Worm (Caenorhabditis elegans) whole organism, young adult: ENCODE results near the gene C08E8.9.

Experiments used
- B0336.3 ChIP-seq: fragments of 200-800 bp; sonication (Bioruptor generic); IDR thresholded peaks from 2 replicates; pipeline ENCODE4 v1.3.6; 2022; ENCODE audit warnings: missing genetic modification characterization, missing compliant biosample characterization
- D2030.7 ChIP-seq: fragments of 200-800 bp; sonication (Bioruptor generic); IDR thresholded peaks from 2 replicates; pipeline ENCODE4 v1.3.6; 2022; ENCODE audit warnings: missing genetic modification reagents, missing genetic modification characterization, missing compliant biosample characterization
- F10E7.11 ChIP-seq: sonication (generic microtip); optimal IDR thresholded peaks from 2 replicates; lab custom pipeline; 2017; ENCODE audit warnings: mild to moderate bottlenecking, missing genetic modification characterization, moderate library complexity, missing compliant biosample characterization
- F57A8.1 ChIP-seq: fragments of 200-800 bp; sonication (Bioruptor generic); optimal IDR thresholded peaks from 2 replicates; lab custom pipeline; 2018; ENCODE audit warnings: mild to moderate bottlenecking, missing genetic modification characterization, moderate library complexity, missing compliant biosample characterization
- K11D2.4 ChIP-seq: fragments of 200-800 bp; sonication (Bioruptor generic); IDR thresholded peaks from 2 replicates; pipeline ENCODE4 v1.3.6; 2022; ENCODE audit warnings: missing genetic modification reagents, missing genetic modification characterization, missing compliant biosample characterization
- K12H6.12 ChIP-seq: fragments of 200-800 bp; sonication (Bioruptor generic); optimal IDR thresholded peaks from 2 replicates; lab custom pipeline; 2018; ENCODE audit warnings: mild to moderate bottlenecking, missing genetic modification characterization, missing compliant biosample characterization
- T07F8.4 ChIP-seq: sonication (generic microtip); optimal IDR thresholded peaks from 2 replicates; lab custom pipeline; 2016; ENCODE audit warnings: mild to moderate bottlenecking, missing genetic modification characterization, moderate library complexity, missing compliant biosample characterization
- Y67H2A.10 ChIP-seq: fragments of 200-800 bp; sonication (Bioruptor generic); conservative IDR thresholded peaks from 2 replicates; pipeline ENCODE4 v1.3.6; 2022; ENCODE audit warnings: missing genetic modification reagents, missing genetic modification characterization, missing compliant biosample characterization
- ZK185.1 ChIP-seq: sonication (generic microtip); optimal IDR thresholded peaks from 2 replicates; lab custom pipeline; 2016; ENCODE audit warnings: mild to moderate bottlenecking, missing genetic modification characterization, missing compliant biosample characterization; ENCODE audit not compliant: poor library complexity, severe bottlenecking
- akir-1 ChIP-seq: fragments of 200-800 bp; sonication (Bioruptor generic); optimal IDR thresholded peaks from 2 replicates; lab custom pipeline; 2018; ENCODE audit warnings: mild to moderate bottlenecking, missing genetic modification characterization, moderate library complexity, missing compliant biosample characterization
- aptf-2 ChIP-seq: fragments of 200-800 bp; sonication (Bioruptor generic); conservative IDR thresholded peaks from 2 replicates; pipeline ENCODE4 v1.3.6; 2022; ENCODE audit warnings: missing genetic modification reagents, missing genetic modification characterization, missing compliant biosample characterization
- athp-1 ChIP-seq: sonication (generic microtip); optimal IDR thresholded peaks from 2 replicates; lab custom pipeline; 2017; ENCODE audit warnings: mild to moderate bottlenecking, missing genetic modification characterization, missing compliant biosample characterization
- attf-3 ChIP-seq: fragments of 200-800 bp; sonication (Bioruptor generic); conservative IDR thresholded peaks from 2 replicates; pipeline ENCODE4 v1.3.6; 2022; ENCODE audit warnings: missing genetic modification reagents, missing genetic modification characterization, missing compliant biosample characterization
- attf-5 ChIP-seq: fragments of 200-800 bp; sonication (Bioruptor generic); optimal IDR thresholded peaks from 2 replicates; lab custom pipeline; 2018; ENCODE audit warnings: mild to moderate bottlenecking, missing genetic modification characterization, missing compliant biosample characterization
- bed-1 ChIP-seq: fragments of 200-800 bp; sonication (Bioruptor generic); IDR thresholded peaks from 2 replicates; pipeline ENCODE4 v1.3.6; 2022; ENCODE audit warnings: missing genetic modification reagents, missing genetic modification characterization, missing compliant biosample characterization
- ccch-3 ChIP-seq: fragments of 200-800 bp; sonication (Bioruptor generic); optimal IDR thresholded peaks from 2 replicates; lab custom pipeline; 2018; ENCODE audit warnings: mild to moderate bottlenecking, missing genetic modification characterization, missing compliant biosample characterization
- cebp-1 ChIP-seq, 2 experiments: fragments of 200-800 bp in 1 of 2; sonication (Bioruptor generic) in 1 of 2; sonication (generic microtip) in 1 of 2; IDR thresholded peaks in 1 of 2; optimal IDR thresholded peaks in 1 of 2; 2 replicates each; pipeline versions ENCODE4 v1.3.6 to Lab custom; 2017 to 2022; ENCODE audit warnings: missing compliant biosample characterization in 2 of 2, missing genetic modification characterization in 2 of 2, mild to moderate bottlenecking in 1 of 2, missing genetic modification reagents in 1 of 2, moderate library complexity in 1 of 2
- ceh-100 ChIP-seq: fragments of 200-800 bp; sonication (Bioruptor generic); IDR thresholded peaks from 2 replicates; pipeline ENCODE4 v1.3.6; 2022; ENCODE audit warnings: missing genetic modification reagents, missing genetic modification characterization, missing compliant biosample characterization
- ceh-91 ChIP-seq: fragments of 200-800 bp; sonication (Bioruptor generic); IDR thresholded peaks from 2 replicates; pipeline ENCODE4 v1.3.6; 2022; ENCODE audit warnings: missing genetic modification reagents, missing genetic modification characterization, missing compliant biosample characterization
- dpl-1 ChIP-seq: fragments of 150-350 bp; optimal IDR thresholded peaks from 2 replicates; lab custom pipeline; 2014; ENCODE audit warnings: missing biosample characterization, missing genetic modification reagents, missing genetic modification characterization
- him-1 ChIP-seq: sonication (generic microtip); optimal IDR thresholded peaks from 2 replicates; lab custom pipeline; 2016; ENCODE audit warnings: missing genotype, missing genetic modification reagents, missing genetic modification characterization, missing compliant biosample characterization
- hmg-20 ChIP-seq: fragments of 200-800 bp; sonication (Bioruptor generic); IDR thresholded peaks from 2 replicates; pipeline ENCODE4 v1.3.6; 2022; ENCODE audit warnings: missing genetic modification reagents, missing genetic modification characterization, missing compliant biosample characterization
- lin-26 ChIP-seq: fragments of 200-800 bp; sonication (Bioruptor generic); IDR thresholded peaks from 2 replicates; pipeline ENCODE4 v1.3.6; 2022; ENCODE audit warnings: missing genetic modification reagents, missing genetic modification characterization, missing compliant biosample characterization
- lir-1 ChIP-seq: fragments of 200-800 bp; sonication (Bioruptor generic); conservative IDR thresholded peaks from 2 replicates; pipeline ENCODE4 v1.3.6; 2022; ENCODE audit warnings: missing genetic modification reagents, missing genetic modification characterization, missing compliant biosample characterization
- lsl-1 ChIP-seq: fragments of 200-800 bp; sonication (Bioruptor generic); optimal IDR thresholded peaks from 2 replicates; lab custom pipeline; 2018; ENCODE audit warnings: mild to moderate bottlenecking, missing genetic modification characterization, moderate library complexity, missing compliant biosample characterization
- lsy-27 ChIP-seq: sonication (generic microtip); optimal IDR thresholded peaks from 2 replicates; lab custom pipeline; 2017; ENCODE audit warnings: missing genetic modification characterization, mild to moderate bottlenecking, missing compliant biosample characterization, antibody characterized with exemption, missing genotype, borderline replicate concordance; ENCODE audit not compliant: insufficient read depth
- madf-3 ChIP-seq: fragments of 200-800 bp; sonication (Bioruptor generic); IDR thresholded peaks from 2 replicates; pipeline ENCODE4 v1.3.6; 2022; ENCODE audit warnings: missing genetic modification reagents, missing genetic modification characterization, missing compliant biosample characterization
- mcd-1 ChIP-seq: fragments of 200-800 bp; sonication (Bioruptor generic); IDR thresholded peaks from 2 replicates; pipeline ENCODE4 v1.3.6; 2022; ENCODE audit warnings: missing genetic modification reagents, missing genetic modification characterization, missing compliant biosample characterization
- nfya-2 ChIP-seq: fragments of 200-800 bp; sonication (Bioruptor generic); IDR thresholded peaks from 2 replicates; pipeline ENCODE4 v1.3.6; 2022; ENCODE audit warnings: missing genetic modification reagents, missing genetic modification characterization, missing compliant biosample characterization
- nhr-179 ChIP-seq: sonication (generic microtip); optimal IDR thresholded peaks from 2 replicates; lab custom pipeline; 2016; ENCODE audit warnings: mild to moderate bottlenecking, missing genetic modification characterization, missing compliant biosample characterization
- nhr-80 ChIP-seq: sonication (generic microtip); optimal IDR thresholded peaks from 2 replicates; lab custom pipeline; 2016; ENCODE audit warnings: missing genetic modification characterization, missing compliant biosample characterization
- nhr-90 ChIP-seq: sonication (generic microtip); optimal IDR thresholded peaks from 2 replicates; lab custom pipeline; 2016; ENCODE audit warnings: missing genotype, mild to moderate bottlenecking, missing genetic modification characterization, missing compliant biosample characterization
- pbrm-1 ChIP-seq: fragments of 200-800 bp; sonication (Bioruptor generic); IDR thresholded peaks from 2 replicates; pipeline ENCODE4 v1.3.6; 2022; ENCODE audit warnings: missing genetic modification reagents, missing genetic modification characterization, missing compliant biosample characterization
- repo-1 ChIP-seq: sonication (generic microtip); optimal IDR thresholded peaks from 2 replicates; lab custom pipeline; 2017; ENCODE audit warnings: mild to moderate bottlenecking, missing genetic modification characterization, missing compliant biosample characterization
- snpc-1.1 ChIP-seq: sonication (generic microtip); optimal IDR thresholded peaks from 2 replicates; lab custom pipeline; 2017; ENCODE audit warnings: missing genetic modification characterization, mild to moderate bottlenecking, missing compliant biosample characterization, antibody characterized with exemption, moderate library complexity, missing genotype, missing genetic modification reagents; ENCODE audit not compliant: insufficient read depth
- snpc-3.4 ChIP-seq: sonication (generic microtip); optimal IDR thresholded peaks from 2 replicates; lab custom pipeline; 2017; ENCODE audit warnings: missing genetic modification characterization, mild to moderate bottlenecking, missing compliant biosample characterization, antibody characterized with exemption, moderate library complexity, missing genotype, missing genetic modification reagents
- tbx-9 ChIP-seq: sonication (generic microtip); optimal IDR thresholded peaks from 2 replicates; lab custom pipeline; 2016; ENCODE audit warnings: borderline replicate concordance, missing genetic modification characterization, inconsistent platforms, missing compliant biosample characterization
- unc-62 ChIP-seq: fragments of 150-350 bp; optimal IDR thresholded peaks from 2 replicates; lab custom pipeline; 2014; ENCODE audit warnings: missing biosample characterization, missing genetic modification reagents, missing genetic modification characterization
- zfh-2 ChIP-seq: fragments of 200-800 bp; sonication (Bioruptor generic); conservative IDR thresholded peaks from 2 replicates; pipeline ENCODE4 v1.3.6; 2022; ENCODE audit warnings: missing genetic modification reagents, missing genetic modification characterization, missing compliant biosample characterization
- ztf-18 ChIP-seq: sonication (generic microtip); optimal IDR thresholded peaks from 2 replicates; lab custom pipeline; 2016; ENCODE audit warnings: missing genotype, mild to moderate bottlenecking, missing genetic modification characterization, missing compliant biosample characterization
- ztf-22 ChIP-seq: fragments of 200-800 bp; sonication (Bioruptor generic); optimal IDR thresholded peaks from 2 replicates; lab custom pipeline; 2018; ENCODE audit warnings: mild to moderate bottlenecking, missing genetic modification characterization, moderate library complexity, missing compliant biosample characterization
- ztf-6 ChIP-seq: fragments of 200-800 bp; sonication (Bioruptor generic); IDR thresholded peaks from 2 replicates; pipeline ENCODE4 v1.3.6; 2022; ENCODE audit warnings: missing genetic modification reagents, missing genetic modification characterization, missing compliant biosample characterization

The C08E8.9 gene

DNA sequence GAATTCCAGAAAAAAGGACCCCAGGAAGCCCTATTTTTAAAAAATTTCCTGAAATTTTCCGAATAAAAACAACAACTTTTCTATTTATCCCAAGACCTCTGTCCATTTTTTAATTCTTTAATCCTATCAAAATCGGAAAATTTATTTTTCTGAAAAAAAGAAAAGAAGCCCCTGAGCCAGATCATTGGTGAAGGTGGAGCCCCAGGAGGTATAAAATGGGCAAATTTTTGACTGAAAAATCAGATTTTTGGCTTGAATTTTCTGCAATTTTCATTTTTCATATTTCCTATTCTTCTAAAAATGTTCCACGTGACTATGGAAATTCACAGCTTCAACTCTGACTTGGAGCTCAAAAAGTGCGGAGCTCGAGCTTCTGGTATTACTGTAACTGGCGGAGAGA is 14.2 kb downstream of the C08E8.9 start, which contains the start of gene Y51A2B.8:
Gene Y51A2B.8, plus strand, starts transcription at position 301 of the 400 bp plus-strand sequence.
- no peak for TF ChIP-seq ceh-91
- TF ChIP-seq madf-3 (GFP tag; lab: Robert Waterston, UW) = no peak
- TF ChIP-seq attf-3 (GFP tag; lab: Robert Waterston, UW) = no peak
- no peak for TF ChIP-seq repo-1 (tag; lab: Kevin White, UChicago)
- TF ChIP-seq ztf-22 (GFP tag; lab: Kevin White, UChicago) = no peak
- TF ChIP-seq ceh-100 = no peak
- no peak for TF ChIP-seq lin-26 (GFP tag; lab: Robert Waterston, UW)
- no peak for TF ChIP-seq him-1 (tag; lab: Kevin White, UChicago)
- no peak for TF ChIP-seq B0336.3 (GFP tag; lab: Robert Waterston, UW)
- no peak for TF ChIP-seq bed-1 (GFP tag; lab: Robert Waterston, UW)
- no peak for TF ChIP-seq ztf-6 (GFP tag; lab: Robert Waterston, UW)
- TF ChIP-seq snpc-3.4 (tag; lab: Kevin White, UChicago) = no peak
- no peak for TF ChIP-seq attf-5 (GFP tag; lab: Kevin White, UChicago)
- no peak for TF ChIP-seq ztf-18 (tag; lab: Kevin White, UChicago)

ce11 chrV:18382590-18382989 is 17.9 kb downstream of the C08E8.9 start, which contains the start of gene nhr-288:
TSS of gene nhr-288 (minus strand) at chrV:18382690.
- TF ChIP-seq B0336.3 (GFP tag; lab: Robert Waterston, UW) (no peak), athp-1 (tag; lab: Kevin White, UChicago) (no peak), nfya-2 (GFP tag; lab: Robert Waterston, UW) (no peak), mcd-1 (GFP tag; lab: Robert Waterston, UW) (no peak), K12H6.12 (tag; lab: Kevin White, UChicago) (no peak), F57A8.1 (GFP tag; lab: Kevin White, UChicago) (no peak), Y67H2A.10 (GFP tag; lab: Robert Waterston, UW) (no peak), ztf-18 (tag; lab: Kevin White, UChicago) (no peak), D2030.7 (GFP tag; lab: Robert Waterston, UW) (no peak), ztf-6 (GFP tag; lab: Robert Waterston, UW) (no peak), tbx-9 (tag; lab: Kevin White, UChicago) (no peak), nhr-90 (tag; lab: Kevin White, UChicago) (no peak), bed-1 (GFP tag; lab: Robert Waterston, UW) (no peak), ZK185.1 (tag; lab: Kevin White, UChicago) (no peak), pbrm-1 (no peak), K11D2.4 (GFP tag; lab: Robert Waterston, UW) (no peak), cebp-1 (GFP tag; IDR thresholded peaks at IDR 0.05; lab: Robert Waterston, UW) (no peak), cebp-1 (tag; optimal IDR thresholded peaks at IDR 0.05; lab: Kevin White, UChicago) (no peak), ceh-91 (no peak)
- TF ChIP-seq, all 124 proteins: peak for 0

ce11 chrV:18389046-18389445 is 24.4 kb downstream of the C08E8.9 start, which contains the start of the genes Y51A2B.4 and Y51A2B.5:
TSS of gene Y51A2B.4 (minus strand) at chrV:18389146.
TSS of gene Y51A2B.5 (plus strand) at chrV:18389277.
- no peak for TF ChIP-seq F10E7.11

DNA sequence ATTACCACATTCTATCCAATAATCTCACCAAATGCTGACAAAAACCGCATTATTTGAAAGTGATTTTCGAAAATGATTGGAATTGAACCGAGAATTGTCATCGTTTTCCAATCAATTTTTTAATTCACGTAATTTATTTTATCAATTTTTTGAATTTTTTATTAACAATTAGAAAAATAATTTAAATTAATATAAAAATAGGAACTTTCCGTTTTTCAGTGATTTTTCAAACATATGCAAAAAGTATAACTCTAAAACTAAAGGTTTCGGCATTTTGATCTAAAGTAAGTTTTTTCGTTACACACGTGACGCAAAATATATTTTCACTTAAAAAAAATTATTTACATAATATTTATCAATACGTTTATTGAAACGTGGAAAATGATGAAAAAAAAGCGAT is 29.5 kb downstream of the C08E8.9 start, which contains the start of gene Y51A2B.6:
Gene Y51A2B.6, minus strand, starts transcription at position 101 of the 400 bp plus-strand sequence.
- no peak for TF ChIP-seq dpl-1 (GFP tag; lab: Kevin White, UChicago)
- no peak for TF ChIP-seq bed-1 (GFP tag; lab: Robert Waterston, UW)
- no peak for TF ChIP-seq unc-62
- no peak for TF ChIP-seq T07F8.4 (tag; lab: Kevin White, UChicago)
- TF ChIP-seq K11D2.4 (GFP tag; lab: Robert Waterston, UW) = no peak
- no peak for TF ChIP-seq akir-1 (GFP tag; lab: Kevin White, UChicago)
- no peak for TF ChIP-seq snpc-1.1
- TF ChIP-seq ccch-3 (GFP tag; lab: Kevin White, UChicago) = no peak
- TF ChIP-seq hmg-20 (GFP tag; lab: Robert Waterston, UW) = no peak
- TF ChIP-seq nhr-179 (tag; lab: Kevin White, UChicago) = no peak
- TF ChIP-seq aptf-2 (GFP tag; lab: Robert Waterston, UW) = no peak
- TF ChIP-seq lsy-27 (tag; lab: Kevin White, UChicago) = no peak
- TF ChIP-seq lir-1 (GFP tag; lab: Robert Waterston, UW) = no peak
- TF ChIP-seq lsl-1 = no peak
- TF ChIP-seq nhr-80 (tag; lab: Kevin White, UChicago) = no peak
- TF ChIP-seq ztf-18 (tag; lab: Kevin White, UChicago) = no peak
- no peak for TF ChIP-seq nfya-2 (GFP tag; lab: Robert Waterston, UW)
- no peak for TF ChIP-seq zfh-2
